Fruit fly (Drosophila melanogaster) whole organism, embryonic: Measurements from ENCODE around the gene fz.

Source experiments
- Antp ChIP-seq: fragments of 200-800 bp; sonication (Bioruptor generic); optimal IDR thresholded peaks from 3 replicates; lab custom pipeline; 2016; ENCODE audit warnings: missing biosample characterization, missing genetic modification characterization
- Atf-2 ChIP-seq: fragments of 200-800 bp; sonication (Bioruptor generic); optimal IDR thresholded peaks from 2 replicates; lab custom pipeline; 2016; ENCODE audit warnings: missing biosample characterization, missing genetic modification characterization
- CG10209 ChIP-seq: fragments of 200-800 bp; sonication (Bioruptor generic); optimal IDR thresholded peaks from 3 replicates; lab custom pipeline; 2017; ENCODE audit warnings: missing biosample characterization, mild to moderate bottlenecking, missing genetic modification characterization, missing genetic modification reagents
- CG10366 ChIP-seq: fragments of 200-800 bp; sonication (Bioruptor generic); IDR thresholded peaks from 2 replicates; pipeline ENCODE4 v1.3.6; 2022; ENCODE audit warnings: missing biosample characterization, missing genetic modification characterization
- CG11504 ChIP-seq: fragments of 200-800 bp; sonication (Bioruptor generic); optimal IDR thresholded peaks from 3 replicates; lab custom pipeline; 2019; ENCODE audit warnings: missing biosample characterization, mild to moderate bottlenecking, missing genetic modification characterization, moderate library complexity
- CG12155 ChIP-seq: fragments of 200-800 bp; sonication (Bioruptor generic); optimal IDR thresholded peaks from 3 replicates; lab custom pipeline; 2016; ENCODE audit warnings: missing biosample characterization, missing genetic modification characterization
- CG12744 ChIP-seq: fragments of 200-800 bp; sonication (Bioruptor generic); optimal IDR thresholded peaks from 2 replicates; lab custom pipeline; 2016; ENCODE audit warnings: missing biosample characterization, missing genetic modification characterization
- CG14710 ChIP-seq: fragments of 200-800 bp; sonication (Bioruptor generic); optimal IDR thresholded peaks from 3 replicates; lab custom pipeline; 2019; ENCODE audit warnings: missing biosample characterization, mild to moderate bottlenecking, missing genetic modification characterization, moderate library complexity
- CG14965 ChIP-seq: fragments of 200-800 bp; sonication (Bioruptor generic); optimal IDR thresholded peaks from 2 replicates; lab custom pipeline; 2016; ENCODE audit warnings: missing biosample characterization, missing genetic modification characterization, borderline replicate concordance
- CG15011 ChIP-seq: fragments of 200-800 bp; sonication (Bioruptor generic); optimal IDR thresholded peaks from 3 replicates; lab custom pipeline; 2018; ENCODE audit warnings: missing biosample characterization, mild to moderate bottlenecking, missing genetic modification characterization
- CG15696 ChIP-seq: fragments of 200-800 bp; sonication (Bioruptor generic); optimal IDR thresholded peaks from 2 replicates; lab custom pipeline; 2019; ENCODE audit warnings: missing biosample characterization, mild to moderate bottlenecking, missing genetic modification characterization, moderate library complexity
- CG17912 ChIP-seq: fragments of 200-800 bp; sonication (Bioruptor generic); optimal IDR thresholded peaks from 2 replicates; lab custom pipeline; 2018; ENCODE audit warnings: missing biosample characterization, mild to moderate bottlenecking, missing genetic modification characterization
- CG1832 ChIP-seq: fragments of 200-800 bp; sonication (Bioruptor generic); optimal IDR thresholded peaks from 2 replicates; lab custom pipeline; 2017; ENCODE audit warnings: missing biosample characterization, mild to moderate bottlenecking, missing genetic modification characterization, inconsistent platforms
- CG2202 ChIP-seq: fragments of 200-800 bp; sonication (Bioruptor generic); optimal IDR thresholded peaks from 2 replicates; lab custom pipeline; 2018; ENCODE audit warnings: missing biosample characterization, mild to moderate bottlenecking, missing genetic modification characterization
- CG2875 ChIP-seq: fragments of 200-800 bp; sonication (Bioruptor generic); optimal IDR thresholded peaks from 2 replicates; lab custom pipeline; 2017; ENCODE audit warnings: missing biosample characterization, mild to moderate bottlenecking, missing genetic modification characterization, missing genetic modification reagents
- CG31441 ChIP-seq: fragments of 200-800 bp; sonication (Bioruptor generic); IDR thresholded peaks from 2 replicates; pipeline ENCODE4 v1.3.6; 2022; ENCODE audit warnings: missing biosample characterization, missing genetic modification characterization
- CG3838 ChIP-seq: fragments of 200-800 bp; sonication (Bioruptor generic); optimal IDR thresholded peaks from 3 replicates; lab custom pipeline; 2016; ENCODE audit warnings: missing biosample characterization, missing genetic modification characterization
- CG4360 ChIP-seq: fragments of 200-800 bp; sonication (Bioruptor generic); IDR thresholded peaks from 2 replicates; pipeline ENCODE4 v1.3.6; 2022; ENCODE audit warnings: missing biosample characterization, missing genetic modification characterization
- CG4424 ChIP-seq: fragments of 200-800 bp; sonication (Bioruptor generic); optimal IDR thresholded peaks from 3 replicates; lab custom pipeline; 2016; ENCODE audit warnings: missing biosample characterization, missing genetic modification characterization
- CG7839 ChIP-seq: fragments of 200-800 bp; sonication (Bioruptor generic); optimal IDR thresholded peaks from 3 replicates; lab custom pipeline; 2018; ENCODE audit warnings: missing biosample characterization, mild to moderate bottlenecking, missing genetic modification characterization, moderate library complexity
- CG8089 ChIP-seq: fragments of 200-800 bp; sonication (Bioruptor generic); optimal IDR thresholded peaks from 3 replicates; lab custom pipeline; 2016; ENCODE audit warnings: missing biosample characterization, missing genetic modification characterization
- H2.0 ChIP-seq: fragments of 200-800 bp; sonication (Bioruptor generic); IDR thresholded peaks from 2 replicates; pipeline ENCODE4 v1.3.6; 2022; ENCODE audit warnings: missing biosample characterization, missing genetic modification characterization
- HLH3B ChIP-seq: fragments of 200-800 bp; sonication (Bioruptor generic); IDR thresholded peaks from 2 replicates; pipeline ENCODE4 v1.3.6; 2022; ENCODE audit warnings: missing biosample characterization, missing genetic modification characterization
- Lpt ChIP-seq: fragments of >200 bp; optimal IDR thresholded peaks from 2 replicates; lab custom pipeline; 2018; ENCODE audit warnings: missing biosample characterization, missing genetic modification characterization
- NK7.1 ChIP-seq: fragments of 200-800 bp; sonication (Bioruptor generic); optimal IDR thresholded peaks from 3 replicates; lab custom pipeline; 2016; ENCODE audit warnings: missing biosample characterization, missing genetic modification characterization
- Ravus ChIP-seq: fragments of 200-800 bp; sonication (Bioruptor generic); IDR thresholded peaks from 2 replicates; pipeline ENCODE4 v1.3.6; 2022; ENCODE audit warnings: missing biosample characterization, missing genetic modification characterization
- Scr ChIP-seq: fragments of 200-800 bp; sonication (Bioruptor generic); IDR thresholded peaks from 2 replicates; pipeline ENCODE4 v1.3.6; 2022; ENCODE audit warnings: missing biosample characterization, missing genetic modification characterization; ENCODE audit not compliant: partially characterized antibody
- Spps ChIP-seq: fragments of 200-800 bp; sonication (Bioruptor generic); optimal IDR thresholded peaks from 2 replicates; lab custom pipeline; 2018; ENCODE audit warnings: missing biosample characterization, mild to moderate bottlenecking, missing genetic modification characterization
- Usf ChIP-seq: fragments of 200-800 bp; sonication (Bioruptor generic); optimal IDR thresholded peaks from 2 replicates; lab custom pipeline; 2017; ENCODE audit warnings: missing genotype, missing biosample characterization, missing genetic modification characterization
- Vsx1 ChIP-seq: fragments of 200-800 bp; sonication (Bioruptor generic); optimal IDR thresholded peaks from 2 replicates; lab custom pipeline; 2017; ENCODE audit warnings: missing biosample characterization, mild to moderate bottlenecking, missing genetic modification characterization, missing genetic modification reagents
- ato ChIP-seq: fragments of 200-800 bp; sonication (Bioruptor generic); IDR thresholded peaks from 2 replicates; pipeline ENCODE4 v1.3.6; 2022; ENCODE audit warnings: missing biosample characterization, missing genetic modification characterization; ENCODE audit not compliant: partially characterized antibody
- az2 ChIP-seq: fragments of 200-800 bp; sonication (Bioruptor generic); optimal IDR thresholded peaks from 3 replicates; lab custom pipeline; 2016; ENCODE audit warnings: missing biosample characterization, missing genetic modification characterization
- bab2 ChIP-seq: fragments of 200-800 bp; sonication (Bioruptor generic); optimal IDR thresholded peaks from 2 replicates; lab custom pipeline; 2016; ENCODE audit warnings: missing biosample characterization, missing genetic modification characterization
- ci ChIP-seq: fragments of 200-800 bp; sonication (Bioruptor generic); IDR thresholded peaks from 3 replicates; pipeline ENCODE4 v1.3.6; 2022; ENCODE audit warnings: missing biosample characterization, missing genetic modification characterization
- crc ChIP-seq: fragments of 200-800 bp; sonication (Bioruptor generic); optimal IDR thresholded peaks from 2 replicates; lab custom pipeline; 2016; ENCODE audit warnings: missing biosample characterization, missing genetic modification characterization
- danr ChIP-seq: fragments of 200-800 bp; sonication (Bioruptor generic); IDR thresholded peaks from 2 replicates; pipeline ENCODE4 v1.3.6; 2022; ENCODE audit warnings: missing biosample characterization, missing genetic modification characterization
- ems ChIP-seq: fragments of 200-800 bp; sonication (Bioruptor generic); optimal IDR thresholded peaks from 3 replicates; lab custom pipeline; 2016; ENCODE audit warnings: missing biosample characterization, missing genetic modification characterization
- fu2 ChIP-seq: fragments of 200-800 bp; sonication (Bioruptor generic); optimal IDR thresholded peaks from 2 replicates; lab custom pipeline; 2016; ENCODE audit warnings: missing biosample characterization, missing genetic modification characterization
- hkb ChIP-seq, 2 experiments: fragments of 200-800 bp in 1 of 2; fragments of >200 bp in 1 of 2; sonication (Bioruptor generic) in 1 of 2; IDR thresholded peaks in 1 of 2; optimal IDR thresholded peaks in 1 of 2; 2 replicates each; pipeline versions ENCODE4 v1.3.6 to Lab custom; 2017 to 2022; ENCODE audit warnings: missing biosample characterization in 1 of 2, missing genetic modification characterization in 1 of 2
- nerfin-1 ChIP-seq: fragments of 200-800 bp; sonication (Bioruptor generic); optimal IDR thresholded peaks from 3 replicates; lab custom pipeline; 2019; ENCODE audit warnings: missing biosample characterization, mild to moderate bottlenecking, missing genetic modification characterization, moderate library complexity
- nmo ChIP-seq: fragments of 200-800 bp; sonication (Bioruptor generic); optimal IDR thresholded peaks from 2 replicates; lab custom pipeline; 2018; ENCODE audit warnings: missing biosample characterization, mild to moderate bottlenecking, missing genetic modification characterization, moderate library complexity
- org-1 ChIP-seq: fragments of 200-800 bp; sonication (Bioruptor generic); optimal IDR thresholded peaks from 2 replicates; lab custom pipeline; 2017; ENCODE audit warnings: missing biosample characterization, missing genetic modification characterization
- otp ChIP-seq: fragments of 200-800 bp; sonication (Bioruptor generic); IDR thresholded peaks from 3 replicates; pipeline ENCODE4, ENCODE4 v1.3.6; 2022; ENCODE audit warnings: missing biosample characterization, missing genetic modification characterization
- ranshi ChIP-seq: fragments of 200-800 bp; sonication (Bioruptor generic); IDR thresholded peaks from 2 replicates; pipeline ENCODE4 v1.3.6; 2022; ENCODE audit warnings: missing biosample characterization, missing genetic modification characterization
- repo ChIP-seq: fragments of 200-800 bp; sonication (Bioruptor generic); optimal IDR thresholded peaks from 2 replicates; lab custom pipeline; 2016; ENCODE audit warnings: missing biosample characterization, missing genetic modification characterization
- sens ChIP-seq: fragments of 200-800 bp; sonication (Bioruptor generic); peaks from one replicate; lab custom pipeline; 2016; ENCODE audit warnings: missing biosample characterization, missing genetic modification characterization
- seq ChIP-seq: fragments of 200-800 bp; sonication (Bioruptor generic); IDR thresholded peaks from 2 replicates; pipeline ENCODE4 v1.3.6; 2022; ENCODE audit warnings: missing biosample characterization, missing genetic modification characterization
- slp2 ChIP-seq: fragments of 200-800 bp; sonication (Bioruptor generic); optimal IDR thresholded peaks from 2 replicates; lab custom pipeline; 2016; ENCODE audit warnings: missing biosample characterization, missing genetic modification characterization
- tin ChIP-seq: fragments of 200-800 bp; sonication (Bioruptor generic); optimal IDR thresholded peaks from 3 replicates; lab custom pipeline; 2016; ENCODE audit warnings: missing biosample characterization, missing genetic modification characterization
- tx ChIP-seq: fragments of 200-800 bp; sonication (Bioruptor generic); optimal IDR thresholded peaks from 2 replicates; lab custom pipeline; 2016; ENCODE audit warnings: missing biosample characterization, missing genetic modification characterization
- wor ChIP-seq: fragments of 200-800 bp; sonication (Bioruptor generic); IDR thresholded peaks from 2 replicates; pipeline ENCODE4 v1.3.6; 2022; ENCODE audit warnings: missing biosample characterization, missing genetic modification characterization

Gene fz

dm6 chr3L:14364701-14365100, 90.6 kb downstream of the fz start (continued):
- TF ChIP-seq danr (GFP tag; lab: Robert Waterston, UW), result no peak
- no peak for TF ChIP-seq Vsx1 (GFP tag; lab: Kevin White, UChicago)
- TF ChIP-seq CG14710 (tag; lab: Kevin White, UChicago), result peak; percentile 47
- TF ChIP-seq ci (GFP tag; lab: Robert Waterston, UW), result peak; percentile 65; the same call in 2 of the 3 replicates
- no peak for TF ChIP-seq seq (GFP tag; lab: Robert Waterston, UW)
- peak; percentile 46 for TF ChIP-seq CG7839 (tag; lab: Kevin White, UChicago)
- TF ChIP-seq H2.0 (GFP tag; lab: Robert Waterston, UW), result 0 out of 2 replicates have a peak, but pooled peaks have one; percentile 12
- peak; percentile 92 for TF ChIP-seq sens
- peak; percentile 19 for TF ChIP-seq CG10209 (GFP tag; lab: Kevin White, UChicago)
- TF ChIP-seq CG4360 (GFP tag; lab: Robert Waterston, UW), result no peak
- TF ChIP-seq CG15011, result no peak
- no peak for TF ChIP-seq CG14965 (GFP tag; lab: Kevin White, UChicago)
- no peak for TF ChIP-seq nerfin-1 (tag; lab: Kevin White, UChicago)
- TF ChIP-seq Usf (GFP tag; lab: Kevin White, UChicago), result peak; percentile 12
- no peak for TF ChIP-seq crc (GFP tag; lab: Kevin White, UChicago)
- TF ChIP-seq CG4424, result peak; percentile 20
- TF ChIP-seq Antp (GFP tag; lab: Kevin White, UChicago), result no peak
- no peak for TF ChIP-seq NK7.1 (GFP tag; lab: Kevin White, UChicago)
- no peak for TF ChIP-seq Lpt
- TF ChIP-seq CG8089 (GFP tag; lab: Kevin White, UChicago), result peak; percentile 9
- TF ChIP-seq az2 (GFP tag; lab: Kevin White, UChicago), result peak; percentile 70
- TF ChIP-seq CG11504 (tag; lab: Kevin White, UChicago), result peak; percentile 42
- TF ChIP-seq hkb (optimal IDR thresholded peaks at IDR 0.05; lab: Kevin White, UChicago), result no peak
- TF ChIP-seq hkb (GFP tag; IDR thresholded peaks at IDR 0.05; lab: Robert Waterston, UW), result no peak
- TF ChIP-seq bab2 (GFP tag; lab: Kevin White, UChicago), result peak; percentile 49
- TF ChIP-seq ato, result no peak
- TF ChIP-seq CG31441 (GFP tag; lab: Robert Waterston, UW), result peak; percentile 42; the same call in 1 of the 2 replicates
- no peak for TF ChIP-seq CG17912 (GFP tag; lab: Kevin White, UChicago)
- peak; percentile 23 for TF ChIP-seq nmo (GFP tag; lab: Kevin White, UChicago)
- TF ChIP-seq CG1832, result no peak
- no peak for TF ChIP-seq org-1 (GFP tag; lab: Kevin White, UChicago)
- TF ChIP-seq ems (GFP tag; lab: Kevin White, UChicago), result peak; percentile 23
- TF ChIP-seq CG2202 (tag; lab: Kevin White, UChicago), result peak; percentile 44
- peak; percentile 33 for TF ChIP-seq CG12155
- no peak for TF ChIP-seq Scr (GFP tag; lab: Robert Waterston, UW)
- peak; percentile 69 for TF ChIP-seq CG15696 (tag; lab: Kevin White, UChicago)
- no peak for TF ChIP-seq CG12744 (GFP tag; lab: Kevin White, UChicago)
- TF ChIP-seq slp2 (GFP tag; lab: Kevin White, UChicago), result peak; percentile 21
- peak; percentile 12 for TF ChIP-seq CG2875 (GFP tag; lab: Kevin White, UChicago)
- no peak for TF ChIP-seq CG3838 (GFP tag; lab: Kevin White, UChicago)
- TF ChIP-seq repo (GFP tag; lab: Kevin White, UChicago), result no peak
- TF ChIP-seq Spps (tag; lab: Kevin White, UChicago), result peak; percentile 9
- TF ChIP-seq CG10366 (GFP tag; lab: Robert Waterston, UW), result no peak; the same call in 1 of the 2 replicates
- TF ChIP-seq HLH3B (GFP tag; lab: Robert Waterston, UW), result 0 out of 2 replicates have a peak, but pooled peaks have one; percentile 6
- TF ChIP-seq otp, result 0 out of 3 replicates have a peak, but pooled peaks have one; percentile 44
- peak; percentile 44 for TF ChIP-seq tin (GFP tag; lab: Kevin White, UChicago)
- TF ChIP-seq wor, result no peak
- TF ChIP-seq tx (GFP tag; lab: Kevin White, UChicago), result no peak
- no peak for TF ChIP-seq Ravus (GFP tag; lab: Robert Waterston, UW)
- TF ChIP-seq ranshi, result peak; percentile 17; the same call in 1 of the 2 replicates
- TF ChIP-seq fu2, result peak; percentile 9
- TF ChIP-seq Atf-2 (GFP tag; lab: Kevin White, UChicago), result peak; percentile 54
